Worm (Caenorhabditis elegans): ENCODE measurements around the gene ugt-58.

ugt-58 gene

ce11 chrII:9603419-9603818 is 16.8 kb upstream of the ugt-58 start (continued):
- TF ChIP-seq dpl-1 (GFP tag; optimal IDR thresholded peaks at IDR 0.05) (peak; percentile 70), lin-13 (GFP tag; optimal IDR thresholded peaks at IDR 0.05) (peak; percentile 78), D1046.2 (GFP tag; IDR thresholded peaks at IDR 0.05) (no peak), unc-130 (GFP tag; optimal IDR thresholded peaks at IDR 0.05) (no peak), nhr-48 (tag; optimal IDR thresholded peaks at IDR 0.05) (peak; percentile 97), ceh-62 (tag; optimal IDR thresholded peaks at IDR 0.05) (no peak), lin-29 (GFP tag; IDR thresholded peaks at IDR 0.05) (peak; percentile 64; the same call in 1 of the 2 replicates), set-16 (GFP tag; IDR thresholded peaks at IDR 0.05) (no peak), hlh-11 (tag; optimal IDR thresholded peaks at IDR 0.05) (peak; percentile 99), ceh-44 (GFP tag; IDR thresholded peaks at IDR 0.05) (no peak), nhr-237 (tag; optimal IDR thresholded peaks at IDR 0.05) (no peak), skn-1 (tag; optimal IDR thresholded peaks at IDR 0.05) (no peak), daf-19 (GFP tag; conservative IDR thresholded peaks at IDR 0.05) (no peak), R02D3.7 (tag; optimal IDR thresholded peaks at IDR 0.05) (no peak), F26F4.8 (GFP tag; conservative IDR thresholded peaks at IDR 0.05) (no peak), ces-1 (GFP tag; optimal IDR thresholded peaks at IDR 0.05) (no peak), mxl-2 (GFP tag; conservative IDR thresholded peaks at IDR 0.05) (peak; percentile 68), daf-16 (GFP tag; optimal IDR thresholded peaks at IDR 0.05) (peak; percentile 72 to 82), daf-16 (tag; optimal IDR thresholded peaks at IDR 0.05) (peak; percentile 98), aha-1 (tag) (peak; percentile 98), hif-1 (tag; optimal IDR thresholded peaks at IDR 0.05) (peak; percentile 75 to 96), mdl-1 (tag; optimal IDR thresholded peaks at IDR 0.05) (peak; percentile 99 to 100), Y105C5A.15 (GFP tag; IDR thresholded peaks at IDR 0.05) (no peak), mdt-29 (GFP tag; IDR thresholded peaks at IDR 0.05) (peak; percentile 61; the same call in 1 of the 2 replicates), Y48G9A.11 (GFP tag; IDR thresholded peaks at IDR 0.05) (no peak), cey-2 (tag; optimal IDR thresholded peaks at IDR 0.05; ENCODE audit: borderline replicate concordance, insufficient read depth) (peak; percentile 79), fkh-10 (GFP tag; optimal IDR thresholded peaks at IDR 0.05) (peak; percentile 30), madf-9 (GFP tag; conservative IDR thresholded peaks at IDR 0.05) (no peak), nhr-102 (tag; optimal IDR thresholded peaks at IDR 0.05) (peak; percentile 89), hmg-1.1 (GFP tag; IDR thresholded peaks at IDR 0.05) (peak; percentile 88), F44E2.7 (GFP tag; IDR thresholded peaks at IDR 0.05) (no peak), dmd-9 (GFP tag; IDR thresholded peaks at IDR 0.05) (no peak), lin-15B (tag; optimal IDR thresholded peaks at IDR 0.05) (no peak), ZK337.2 (GFP tag; IDR thresholded peaks at IDR 0.05) (no peak), ztf-7 (tag; optimal IDR thresholded peaks at IDR 0.05) (peak; percentile 43), lir-3 (tag; optimal IDR thresholded peaks at IDR 0.05) (no peak), lin-38 (GFP tag; IDR thresholded peaks at IDR 0.05) (no peak; the same call in 1 of the 2 replicates)

ce11 chrII:9602566-9602965 is 16.0 kb upstream of the ugt-58 start:
- no peak for TF ChIP-seq dmd-6 (GFP tag; IDR thresholded peaks at IDR 0.05)
- TF ChIP-seq F10B5.3 (tag; optimal IDR thresholded peaks at IDR 0.05) = no peak
- TF ChIP-seq hlh-11 (tag; optimal IDR thresholded peaks at IDR 0.05) = no peak
- TF ChIP-seq mep-1 (tag; optimal IDR thresholded peaks at IDR 0.05) = peak; percentile 4
- no peak for TF ChIP-seq snpc-4 (tag; optimal IDR thresholded peaks at IDR 0.05)
- TF ChIP-seq dmd-8 (GFP tag; IDR thresholded peaks at IDR 0.05) = no peak
- no peak for TF ChIP-seq nhr-77 (tag; optimal IDR thresholded peaks at IDR 0.05)
- no peak for TF ChIP-seq ama-1 (optimal IDR thresholded peaks at IDR 0.05)
- TF ChIP-seq saeg-2 (GFP tag; IDR thresholded peaks at IDR 0.05) = no peak
- peak; percentile 46 for TF ChIP-seq dve-1 (tag; optimal IDR thresholded peaks at IDR 0.05; ENCODE audit: insufficient read depth)
- TF ChIP-seq nhr-10 (tag; optimal IDR thresholded peaks at IDR 0.05) = no peak
- no peak for TF ChIP-seq lin-29 (GFP tag; IDR thresholded peaks at IDR 0.05)
- no peak for TF ChIP-seq pha-4 (GFP tag; IDR thresholded peaks at IDR 0.05)
- TF ChIP-seq pha-4 (tag; optimal IDR thresholded peaks at IDR 0.05) = no peak
- no peak for TF ChIP-seq unc-39 (tag; optimal IDR thresholded peaks at IDR 0.05)
- no peak for TF ChIP-seq lin-39 (tag; optimal IDR thresholded peaks at IDR 0.05)
- TF ChIP-seq D1046.2 (GFP tag; IDR thresholded peaks at IDR 0.05) = no peak
- no peak for TF ChIP-seq gei-8 (GFP tag; optimal IDR thresholded peaks at IDR 0.05)
- TF ChIP-seq daf-19 (GFP tag; conservative IDR thresholded peaks at IDR 0.05) = no peak
- no peak for TF ChIP-seq nhr-41 (GFP tag; IDR thresholded peaks at IDR 0.05)
- TF ChIP-seq nhr-237 (tag; optimal IDR thresholded peaks at IDR 0.05) = no peak
- TF ChIP-seq aha-1 (tag) = peak; percentile 89

Measured in whole organism, L4 larva.